Fruit fly (Drosophila melanogaster) whole organism, embryonic: Measurements from ENCODE around the gene CG17470.
A peak's percentile ranks its signal among the peaks of the same experiment; 100 is the strongest.

Experiments
- Adf1 ChIP-seq: fragments of 200-800 bp; sonication (Bioruptor generic); IDR thresholded peaks from 2 replicates; pipeline ENCODE4 v1.3.6; 2022; ENCODE audit warnings: missing biosample characterization, missing genetic modification characterization
- CG10209 ChIP-seq: fragments of 200-800 bp; sonication (Bioruptor generic); optimal IDR thresholded peaks from 3 replicates; lab custom pipeline; 2017; ENCODE audit warnings: missing biosample characterization, mild to moderate bottlenecking, missing genetic modification characterization, missing genetic modification reagents
- CG11695 ChIP-seq: fragments of 200-800 bp; sonication (Bioruptor generic); IDR thresholded peaks from 3 replicates; pipeline ENCODE4 v1.3.6; 2022; ENCODE audit warnings: missing biosample characterization, missing genetic modification characterization
- CG12236 ChIP-seq: fragments of 200-800 bp; sonication (Bioruptor generic); optimal IDR thresholded peaks from 2 replicates; lab custom pipeline; 2016; ENCODE audit warnings: missing biosample characterization, missing genetic modification characterization
- CG12659 ChIP-seq: fragments of 200-800 bp; sonication (Bioruptor generic); optimal IDR thresholded peaks from 3 replicates; lab custom pipeline; 2017; ENCODE audit warnings: mild to moderate bottlenecking, missing biosample characterization, missing genetic modification reagents, missing genetic modification characterization
- CG13894 ChIP-seq: fragments of 200-800 bp; sonication (Bioruptor generic); optimal IDR thresholded peaks from 3 replicates; lab custom pipeline; 2018; ENCODE audit warnings: missing biosample characterization, mild to moderate bottlenecking, missing genetic modification characterization, moderate library complexity
- CG1529 ChIP-seq: fragments of 200-800 bp; sonication (Bioruptor generic); optimal IDR thresholded peaks from 3 replicates; lab custom pipeline; 2018; ENCODE audit warnings: missing biosample characterization, missing genetic modification characterization
- CG1602 ChIP-seq: fragments of 200-800 bp; sonication (Bioruptor generic); optimal IDR thresholded peaks from 3 replicates; lab custom pipeline; 2016; ENCODE audit warnings: missing biosample characterization, missing genetic modification characterization
- CG1647 ChIP-seq: fragments of 200-800 bp; sonication (Bioruptor generic); optimal IDR thresholded peaks from 3 replicates; lab custom pipeline; 2016; ENCODE audit warnings: missing biosample characterization, missing genetic modification characterization
- CG17361 ChIP-seq: fragments of 200-800 bp; sonication (Bioruptor generic); IDR thresholded peaks from 3 replicates; pipeline ENCODE4 v1.3.6; 2022; ENCODE audit warnings: missing biosample characterization, missing genetic modification characterization
- CG17385 ChIP-seq: fragments of 200-800 bp; sonication (Bioruptor generic); optimal IDR thresholded peaks from 3 replicates; lab custom pipeline; 2018; ENCODE audit warnings: missing biosample characterization, mild to moderate bottlenecking, missing genetic modification characterization
- CG1792 ChIP-seq: fragments of 200-800 bp; sonication (Bioruptor generic); optimal IDR thresholded peaks from 2 replicates; lab custom pipeline; 2016; ENCODE audit warnings: missing biosample characterization, missing genetic modification characterization
- CG2678 ChIP-seq: fragments of 200-800 bp; sonication (Bioruptor generic); optimal IDR thresholded peaks from 3 replicates; lab custom pipeline; 2019; ENCODE audit warnings: missing biosample characterization, mild to moderate bottlenecking, missing genetic modification characterization, moderate library complexity
- CG31365 ChIP-seq: fragments of 200-800 bp; sonication (Bioruptor generic); optimal IDR thresholded peaks from 2 replicates; lab custom pipeline; 2018; ENCODE audit warnings: missing biosample characterization, mild to moderate bottlenecking, missing genetic modification characterization
- CG32767 ChIP-seq: fragments of 200-800 bp; sonication (Bioruptor generic); IDR thresholded peaks from 2 replicates; pipeline ENCODE4 v1.3.6; 2022; ENCODE audit warnings: missing biosample characterization, missing genetic modification characterization
- CG42726 ChIP-seq: fragments of 200-800 bp; sonication (Bioruptor generic); IDR thresholded peaks from 2 replicates; pipeline ENCODE4 v1.3.6; 2022; ENCODE audit warnings: missing biosample characterization, missing genetic modification characterization; ENCODE audit not compliant: partially characterized antibody
- CG4282 ChIP-seq: fragments of 200-800 bp; sonication (Bioruptor generic); optimal IDR thresholded peaks from 2 replicates; lab custom pipeline; 2016; ENCODE audit warnings: missing biosample characterization, missing genetic modification characterization
- CG5245 ChIP-seq: fragments of 200-800 bp; sonication (Bioruptor generic); optimal IDR thresholded peaks from 3 replicates; lab custom pipeline; 2016; ENCODE audit warnings: missing biosample characterization, missing genetic modification characterization
- CG6813 ChIP-seq: fragments of 200-800 bp; sonication (Bioruptor generic); optimal IDR thresholded peaks from 2 replicates; lab custom pipeline; 2017; ENCODE audit warnings: missing biosample characterization, missing genetic modification characterization, mild to moderate bottlenecking, moderate library complexity, missing genetic modification reagents
- CG7786 ChIP-seq: fragments of 200-800 bp; sonication (Bioruptor generic); optimal IDR thresholded peaks from 2 replicates; lab custom pipeline; 2016; ENCODE audit warnings: missing biosample characterization, missing genetic modification characterization
- Dip3 ChIP-seq: fragments of 200-800 bp; sonication (Bioruptor generic); optimal IDR thresholded peaks from 3 replicates; lab custom pipeline; 2016; ENCODE audit warnings: missing biosample characterization, missing genetic modification characterization
- Dll ChIP-seq: fragments of 200-800 bp; sonication (Bioruptor generic); IDR thresholded peaks from 4 replicates; pipeline ENCODE4 v1.3.6; 2022; ENCODE audit warnings: missing biosample characterization, missing genetic modification characterization; ENCODE audit not compliant: partially characterized antibody
- Fer3 ChIP-seq: fragments of 200-800 bp; sonication (Bioruptor generic); optimal IDR thresholded peaks from 2 replicates; lab custom pipeline; 2018; ENCODE audit warnings: missing biosample characterization, mild to moderate bottlenecking, missing genetic modification characterization, moderate library complexity
- Gug ChIP-seq: fragments of 200-800 bp; sonication (Bioruptor generic); IDR thresholded peaks from 4 replicates; pipeline ENCODE4 v1.3.6; 2022; ENCODE audit warnings: missing biosample characterization, missing genetic modification characterization
- HLHmδ ChIP-seq: fragments of 200-800 bp; sonication (Bioruptor generic); optimal IDR thresholded peaks from 2 replicates; lab custom pipeline; 2018; ENCODE audit warnings: missing biosample characterization, mild to moderate bottlenecking, missing genetic modification characterization, moderate library complexity
- Lhr ChIP-seq: fragments of 200-800 bp; sonication (Bioruptor generic); optimal IDR thresholded peaks from 3 replicates; lab custom pipeline; 2017; ENCODE audit warnings: mild to moderate bottlenecking, missing biosample characterization, missing genetic modification reagents, missing genetic modification characterization
- MBD-R2 ChIP-seq: fragments of 200-800 bp; sonication (Bioruptor generic); IDR thresholded peaks from 2 replicates; pipeline ENCODE4 v1.3.6; 2022; ENCODE audit warnings: missing biosample characterization, missing genetic modification characterization
- Mad ChIP-seq: fragments of 200-800 bp; sonication (Bioruptor generic); optimal IDR thresholded peaks from 2 replicates; lab custom pipeline; 2016; ENCODE audit warnings: missing biosample characterization, missing genetic modification characterization
- PHDP ChIP-seq: fragments of 200-800 bp; sonication (Bioruptor generic); optimal IDR thresholded peaks from 3 replicates; lab custom pipeline; 2018; ENCODE audit warnings: missing biosample characterization, mild to moderate bottlenecking, missing genetic modification characterization, moderate library complexity
- TFAM ChIP-seq: fragments of 200-800 bp; sonication (Bioruptor generic); optimal IDR thresholded peaks from 2 replicates; lab custom pipeline; 2017; ENCODE audit warnings: missing biosample characterization, missing genetic modification characterization, inconsistent platforms
- YL-1 ChIP-seq: fragments of 200-800 bp; sonication (Bioruptor generic); optimal IDR thresholded peaks from 3 replicates; lab custom pipeline; 2017; ENCODE audit warnings: missing biosample characterization, mild to moderate bottlenecking, missing genetic modification characterization
- al ChIP-seq: fragments of 200-800 bp; sonication (Bioruptor generic); IDR thresholded peaks from 2 replicates; pipeline ENCODE4 v1.3.6; 2022; ENCODE audit warnings: missing biosample characterization, missing genetic modification characterization
- aop ChIP-seq: fragments of 200-800 bp; sonication (Bioruptor generic); IDR thresholded peaks from 2 replicates; pipeline ENCODE4 v1.3.6; 2022; ENCODE audit warnings: missing biosample characterization, missing genetic modification characterization
- ap ChIP-seq: fragments of 200-800 bp; sonication (Bioruptor generic); IDR thresholded peaks from 2 replicates; pipeline ENCODE4 v1.3.6; 2022; ENCODE audit warnings: missing biosample characterization, missing genetic modification characterization
- bab2 ChIP-seq: fragments of 200-800 bp; sonication (Bioruptor generic); optimal IDR thresholded peaks from 2 replicates; lab custom pipeline; 2016; ENCODE audit warnings: missing biosample characterization, missing genetic modification characterization
- bowl ChIP-seq: fragments of 200-800 bp; sonication (Bioruptor generic); IDR thresholded peaks from 2 replicates; pipeline ENCODE4 v1.3.6; 2022; ENCODE audit warnings: missing biosample characterization, missing genetic modification characterization
- corto ChIP-seq: fragments of 200-800 bp; sonication (Bioruptor generic); optimal IDR thresholded peaks from 2 replicates; lab custom pipeline; 2016; ENCODE audit warnings: missing biosample characterization, mild to moderate bottlenecking, missing genetic modification characterization, moderate library complexity
- danr ChIP-seq: fragments of 200-800 bp; sonication (Bioruptor generic); IDR thresholded peaks from 2 replicates; pipeline ENCODE4 v1.3.6; 2022; ENCODE audit warnings: missing biosample characterization, missing genetic modification characterization
- dati ChIP-seq: fragments of 200-800 bp; sonication (Bioruptor generic); IDR thresholded peaks from 2 replicates; pipeline ENCODE4 v1.3.6; 2022; ENCODE audit warnings: missing biosample characterization, missing genetic modification characterization
- fd102C ChIP-seq: fragments of 200-800 bp; sonication (Bioruptor generic); optimal IDR thresholded peaks from 2 replicates; lab custom pipeline; 2018; ENCODE audit warnings: missing biosample characterization, mild to moderate bottlenecking, missing genetic modification characterization, moderate library complexity
- fd64A ChIP-seq: fragments of 200-800 bp; sonication (Bioruptor generic); optimal IDR thresholded peaks from 3 replicates; lab custom pipeline; 2018; ENCODE audit warnings: missing biosample characterization, mild to moderate bottlenecking, missing genetic modification characterization
- inv ChIP-seq: fragments of 200-800 bp; sonication (Bioruptor generic); IDR thresholded peaks from 2 replicates; pipeline ENCODE4 v1.3.6; 2022; ENCODE audit warnings: missing biosample characterization, missing genetic modification characterization; ENCODE audit not compliant: partially characterized antibody
- ken ChIP-seq: fragments of 200-800 bp; sonication (Bioruptor generic); IDR thresholded peaks from 3 replicates; pipeline ENCODE4 v1.3.6; 2022; ENCODE audit warnings: missing biosample characterization, missing genetic modification characterization
- kni ChIP-seq: fragments of 200-800 bp; sonication (Bioruptor generic); optimal IDR thresholded peaks from 3 replicates; lab custom pipeline; 2017; ENCODE audit warnings: mild to moderate bottlenecking, missing biosample characterization, missing genetic modification reagents, missing genetic modification characterization
- peb ChIP-seq: fragments of 200-800 bp; sonication (Bioruptor generic); IDR thresholded peaks from 2 replicates; pipeline ENCODE4 v1.3.6; 2022; ENCODE audit warnings: missing biosample characterization, missing genetic modification characterization
- phol ChIP-seq: fragments of 200-800 bp; sonication (Bioruptor generic); optimal IDR thresholded peaks from 3 replicates; lab custom pipeline; 2018; ENCODE audit warnings: missing biosample characterization, mild to moderate bottlenecking, missing genetic modification characterization, moderate library complexity
- sima ChIP-seq: fragments of 200-800 bp; sonication (Bioruptor generic); optimal IDR thresholded peaks from 2 replicates; lab custom pipeline; 2016; ENCODE audit warnings: missing biosample characterization, missing genetic modification characterization
- slbo ChIP-seq: fragments of 200-800 bp; sonication (Bioruptor generic); IDR thresholded peaks from 2 replicates; pipeline ENCODE4 v1.3.6; 2022; ENCODE audit warnings: missing biosample characterization, missing genetic modification characterization
- trem ChIP-seq: fragments of 200-800 bp; optimal IDR thresholded peaks from 3 replicates; lab custom pipeline; 2019; ENCODE audit warnings: missing biosample characterization, mild to moderate bottlenecking, missing genetic modification characterization, moderate library complexity
- wor ChIP-seq: fragments of 200-800 bp; sonication (Bioruptor generic); IDR thresholded peaks from 2 replicates; pipeline ENCODE4 v1.3.6; 2022; ENCODE audit warnings: missing biosample characterization, missing genetic modification characterization
- zfh1 ChIP-seq: fragments of 200-800 bp; sonication (Bioruptor generic); IDR thresholded peaks from 3 replicates; pipeline ENCODE4 v1.3.6; 2022; ENCODE audit warnings: missing biosample characterization, missing genetic modification characterization

Gene CG17470

dm6 chr2L:20656110-20656509 is 13.1 kb upstream of the CG17470 start, which contains the start of the genes brun and CG2614:
Gene brun (minus strand): TSS chr2L:20656178.
Gene CG2614 (plus strand): TSS chr2L:20656426.
- peak; percentile 78; the same call in 3 of the 4 replicates for TF ChIP-seq Gug (GFP tag; lab: Robert Waterston, UW)
- TF ChIP-seq Dll = peak; percentile 95
- peak; percentile 46; the same call in 1 of the 2 replicates for TF ChIP-seq CG32767 (GFP tag; lab: Robert Waterston, UW)
- TF ChIP-seq al (GFP tag; lab: Robert Waterston, UW) = peak; percentile 74
- no peak for TF ChIP-seq CG31365 (tag; lab: Kevin White, UChicago)
- TF ChIP-seq CG17385 (GFP tag; lab: Kevin White, UChicago) = no peak
- TF ChIP-seq CG1647 (GFP tag; lab: Kevin White, UChicago) = peak; percentile 71
- peak; percentile 81; the same call in 2 of the 3 replicates for TF ChIP-seq ken
- TF ChIP-seq CG12236 (GFP tag; lab: Kevin White, UChicago) = no peak
- peak; percentile 96 for TF ChIP-seq MBD-R2 (GFP tag; lab: Robert Waterston, UW)
- peak; percentile 75 for TF ChIP-seq bab2 (GFP tag; lab: Kevin White, UChicago)
- TF ChIP-seq CG2678 (tag; lab: Kevin White, UChicago) = no peak
- 0 out of 3 replicates have a peak, but pooled peaks have one; percentile 46 for TF ChIP-seq CG11695
- TF ChIP-seq CG5245 = peak; percentile 59
- TF ChIP-seq HLHmδ = no peak
- no peak for TF ChIP-seq CG10209
- TF ChIP-seq CG1602 (GFP tag; lab: Kevin White, UChicago) = peak; percentile 77
- TF ChIP-seq inv (GFP tag; lab: Robert Waterston, UW) = peak; percentile 85
- peak; percentile 65 for TF ChIP-seq CG7786
- TF ChIP-seq PHDP (tag; lab: Kevin White, UChicago) = no peak
- peak; percentile 65; the same call in 2 of the 3 replicates for TF ChIP-seq zfh1
- peak; percentile 81 for TF ChIP-seq phol
- peak; percentile 85 for TF ChIP-seq YL-1 (GFP tag; lab: Kevin White, UChicago)
- TF ChIP-seq ap (GFP tag; lab: Robert Waterston, UW) = peak; percentile 30; the same call in 1 of the 2 replicates
- no peak for TF ChIP-seq dati
- no peak for TF ChIP-seq corto
- peak; percentile 58 for TF ChIP-seq wor (GFP tag; lab: Robert Waterston, UW)
- TF ChIP-seq peb (GFP tag; lab: Robert Waterston, UW) = peak; percentile 26; the same call in 1 of the 2 replicates
- no peak for TF ChIP-seq aop (GFP tag; lab: Robert Waterston, UW)
- no peak; the same call in 2 of the 3 replicates for TF ChIP-seq CG17361 (GFP tag; lab: Robert Waterston, UW)
- peak; percentile 79 for TF ChIP-seq Dip3 (GFP tag; lab: Kevin White, UChicago)
- TF ChIP-seq CG6813 (GFP tag; lab: Kevin White, UChicago) = no peak
- TF ChIP-seq Lhr = peak; percentile 83
- TF ChIP-seq TFAM (GFP tag; lab: Kevin White, UChicago) = no peak
- TF ChIP-seq CG12659 (GFP tag; lab: Kevin White, UChicago) = peak; percentile 82
- 0 out of 2 replicates have a peak, but pooled peaks have one; percentile 14 for TF ChIP-seq Adf1 (GFP tag; lab: Robert Waterston, UW)
- peak; percentile 24 for TF ChIP-seq CG4282 (GFP tag; lab: Kevin White, UChicago)
- TF ChIP-seq CG13894 (tag; lab: Kevin White, UChicago) = no peak
- peak; percentile 84 for TF ChIP-seq Mad (GFP tag; lab: Kevin White, UChicago)
- no peak for TF ChIP-seq CG1529 (GFP tag; lab: Kevin White, UChicago)
- no peak for TF ChIP-seq Fer3
- TF ChIP-seq fd64A (GFP tag; lab: Kevin White, UChicago) = no peak
- TF ChIP-seq bowl (GFP tag; lab: Robert Waterston, UW) = no peak
- TF ChIP-seq slbo (GFP tag; lab: Robert Waterston, UW) = peak; percentile 90
- TF ChIP-seq kni (GFP tag; lab: Kevin White, UChicago) = no peak
- TF ChIP-seq CG42726 (GFP tag; lab: Robert Waterston, UW) = no peak
- no peak for TF ChIP-seq sima (GFP tag; lab: Kevin White, UChicago)
- no peak for TF ChIP-seq CG1792
- peak; percentile 80 for TF ChIP-seq trem (tag; lab: Kevin White, UChicago)
- no peak for TF ChIP-seq fd102C (GFP tag; lab: Kevin White, UChicago)
- TF ChIP-seq danr (GFP tag; lab: Robert Waterston, UW) = peak; percentile 23; the same call in 1 of the 2 replicates
